Worm (Caenorhabditis elegans): ENCODE measurements around the gene pfd-5.

DNA sequence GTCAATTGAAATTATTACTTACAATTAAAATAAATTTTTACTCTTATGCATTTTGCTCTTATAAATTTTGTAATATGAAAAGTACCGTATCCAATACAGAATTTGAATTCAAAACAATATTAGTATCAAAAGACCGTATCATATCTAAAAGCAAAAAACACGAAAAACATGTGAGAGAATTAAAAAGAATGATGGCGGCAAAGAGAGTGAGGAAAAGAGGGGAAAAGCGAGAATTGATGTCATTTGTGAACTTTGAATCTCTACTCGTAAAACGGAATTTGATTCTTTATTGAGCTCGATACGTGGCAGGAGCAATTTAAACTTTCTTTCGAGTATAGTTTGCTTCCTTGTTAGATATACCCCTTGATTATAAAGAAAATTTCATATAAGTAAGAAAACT lies 44.2 kb downstream of the pfd-5 start:
- TF ChIP-seq nhr-77 (tag; optimal IDR thresholded peaks at IDR 0.05) (no peak), lin-15B (tag; optimal IDR thresholded peaks at IDR 0.05) (no peak), eor-1 (tag; optimal IDR thresholded peaks at IDR 0.05) (no peak), unc-62 (GFP tag; optimal IDR thresholded peaks at IDR 0.05) (no peak), pha-4 (tag; optimal IDR thresholded peaks at IDR 0.05) (no peak)

All from whole organism, L3 larva.